Worm (Caenorhabditis elegans): Measurements from ENCODE around the gene srx-24.

- no peak for TF ChIP-seq him-1 (tag; optimal IDR thresholded peaks at IDR 0.05)
- no peak for TF ChIP-seq dao-5 (tag; optimal IDR thresholded peaks at IDR 0.05)
Observed at ce11 chrV:2703299-2703698, 46.6 kb downstream of the srx-24 start.

All from whole organism, L4/young adult.